Fruit fly (Drosophila melanogaster) ovary, adult (tissue): ENCODE measurements around the gene APC4.

Experiments used
- CG17801 ChIP-seq: fragments of 200-800 bp; optimal IDR thresholded peaks from 2 replicates; lab custom pipeline; 2019; ENCODE audit warnings: missing biosample characterization, mild to moderate bottlenecking, missing genetic modification characterization, moderate library complexity; ENCODE audit not compliant: partially characterized antibody

APC4 gene

dm6 chrX:9120828-9121754 lies 38.4 kb downstream of the APC4 start:
- peak; percentile 54 for TF ChIP-seq CG17801

- no peak for TF ChIP-seq CG17801
Observed at dm6 chrX:9122492-9122891, 39.8 kb downstream of the APC4 start.

dm6 chrX:9127264-9128011 lies 44.7 kb downstream of the APC4 start:
- no peak for TF ChIP-seq CG17801

- no peak for TF ChIP-seq CG17801
Observed at dm6 chrX:9128012-9128280, 45.2 kb downstream of the APC4 start.

dm6 chrX:9129436-9129835 lies 46.7 kb downstream of the APC4 start:
- no peak for TF ChIP-seq CG17801

dm6 chrX:9130243-9130642 lies 47.5 kb downstream of the APC4 start:
- no peak for TF ChIP-seq CG17801

- TF ChIP-seq CG17801, result no peak
Observed at dm6 chrX:9131523-9131922, 48.8 kb downstream of the APC4 start.

dm6 chrX:9132589-9133237 lies 50.0 kb downstream of the APC4 start:
- no peak for TF ChIP-seq CG17801

- TF ChIP-seq CG17801, result no peak
Observed at dm6 chrX:9133577-9134240, 51.0 kb downstream of the APC4 start.

- TF ChIP-seq CG17801, result no peak
Observed at dm6 chrX:9134241-9134849, 51.6 kb downstream of the APC4 start.

dm6 chrX:9134922-9135453 lies 52.3 kb downstream of the APC4 start, which contains the start of gene fend:
TSS of gene fend (minus strand) at chrX:9135099.
- TF ChIP-seq CG17801, result no peak
